Worm (Caenorhabditis elegans) whole organism, L3 larva: ENCODE results near the gene rpl-6.
A peak's percentile ranks its signal among the peaks of the same experiment; 100 is the strongest.

Experiments used
- R02D3.7 ChIP-seq: fragments of 150-350 bp; optimal IDR thresholded peaks from 2 replicates; lab custom pipeline; 2014; ENCODE audit warnings: missing biosample characterization, missing genetic modification characterization
- ZK546.5 ChIP-seq: sonication (generic microtip); optimal IDR thresholded peaks from 2 replicates; lab custom pipeline; 2017; ENCODE audit warnings: missing biosample characterization, missing genetic modification characterization
- aly-2 ChIP-seq: fragments of 150-350 bp; optimal IDR thresholded peaks from 2 replicates; lab custom pipeline; 2014; ENCODE audit warnings: missing biosample characterization, missing genetic modification characterization
- ama-1 ChIP-seq: fragments of 150-350 bp; optimal IDR thresholded peaks from 2 replicates; lab custom pipeline; 2018
- ceh-16 ChIP-seq: sonication (generic microtip); optimal IDR thresholded peaks from 2 replicates; lab custom pipeline; 2017; ENCODE audit warnings: missing biosample characterization, missing genetic modification characterization
- ceh-28 ChIP-seq: fragments of 150-350 bp; optimal IDR thresholded peaks from 2 replicates; lab custom pipeline; 2014; ENCODE audit warnings: missing biosample characterization, missing genetic modification reagents, missing genetic modification characterization
- ceh-82 ChIP-seq: fragments of 150-350 bp; optimal IDR thresholded peaks from 2 replicates; lab custom pipeline; 2014; ENCODE audit warnings: missing biosample characterization, missing genetic modification characterization
- ceh-9 ChIP-seq: sonication (generic microtip); optimal IDR thresholded peaks from 2 replicates; lab custom pipeline; 2018; ENCODE audit warnings: missing biosample characterization, missing genetic modification characterization
- egl-27 ChIP-seq: sonication (generic microtip); optimal IDR thresholded peaks from 4 replicates; lab custom pipeline; 2017; ENCODE audit warnings: missing biosample characterization, missing genetic modification reagents, missing genetic modification characterization
- egl-5 ChIP-seq: fragments of 150-350 bp; optimal IDR thresholded peaks from 2 replicates; lab custom pipeline; 2017; ENCODE audit warnings: missing biosample characterization, missing genetic modification reagents, missing genetic modification characterization, inconsistent platforms
- elt-1 ChIP-seq: fragments of 150-350 bp; optimal IDR thresholded peaks from 2 replicates; lab custom pipeline; 2014; ENCODE audit warnings: missing biosample characterization, missing genetic modification characterization
- elt-2 ChIP-seq: sonication (generic microtip); optimal IDR thresholded peaks from 2 replicates; lab custom pipeline; 2016; ENCODE audit warnings: missing genetic modification reagents, mild to moderate bottlenecking, missing genetic modification characterization, missing compliant biosample characterization
- elt-3 ChIP-seq, 3 experiments: fragments of 150-350 bp in 1 of 3; sonication (generic microtip) in 2 of 3; optimal IDR thresholded peaks; 2 replicates in 2 of 3; 4 replicates in 1 of 3; lab custom pipeline; 2014 to 2017; ENCODE audit warnings: missing biosample characterization in 3 of 3, missing genetic modification characterization in 3 of 3
- eor-1 ChIP-seq, 2 experiments: fragments of 150-350 bp; optimal IDR thresholded peaks; 2 replicates each; lab custom pipeline; 2014 to 2018; ENCODE audit warnings: missing biosample characterization in 2 of 2, missing genetic modification characterization in 2 of 2
- fkh-10 ChIP-seq: sonication (generic microtip); optimal IDR thresholded peaks from 2 replicates; lab custom pipeline; 2017; ENCODE audit warnings: missing biosample characterization, missing genetic modification reagents, missing genetic modification characterization
- fkh-2 ChIP-seq: fragments of 150-350 bp; optimal IDR thresholded peaks from 2 replicates; lab custom pipeline; 2014; ENCODE audit warnings: missing biosample characterization, missing genetic modification reagents, missing genetic modification characterization
- fos-1 ChIP-seq: fragments of 150-350 bp; optimal IDR thresholded peaks from 2 replicates; lab custom pipeline; 2014; ENCODE audit warnings: missing biosample characterization, missing genetic modification characterization
- hmg-11 ChIP-seq: sonication (generic microtip); optimal IDR thresholded peaks from 2 replicates; lab custom pipeline; 2016; ENCODE audit warnings: missing genetic modification characterization, missing compliant biosample characterization
- jun-1 ChIP-seq: fragments of 150-350 bp; optimal IDR thresholded peaks from 2 replicates; lab custom pipeline; 2014; ENCODE audit warnings: missing biosample characterization, missing genetic modification reagents, missing genetic modification characterization
- lin-15B ChIP-seq: fragments of 150-350 bp; optimal IDR thresholded peaks from 2 replicates; lab custom pipeline; 2014; ENCODE audit warnings: missing biosample characterization, missing genetic modification characterization
- lin-39 ChIP-seq: fragments of 150-350 bp; optimal IDR thresholded peaks from 2 replicates; lab custom pipeline; 2018; ENCODE audit warnings: missing biosample characterization, missing genetic modification reagents, missing genetic modification characterization
- lsy-12 ChIP-seq: sonication (generic microtip); optimal IDR thresholded peaks from 2 replicates; lab custom pipeline; 2016; ENCODE audit warnings: mild to moderate bottlenecking, missing genetic modification characterization, missing compliant biosample characterization
- mml-1 ChIP-seq: fragments of 150-350 bp; sonication (generic microtip); optimal IDR thresholded peaks from 3 replicates; lab custom pipeline; 2014; ENCODE audit warnings: missing biosample characterization, missing genetic modification characterization
- nfya-1 ChIP-seq: sonication (generic microtip); optimal IDR thresholded peaks from 2 replicates; lab custom pipeline; 2017; ENCODE audit warnings: missing genetic modification characterization, mild to moderate bottlenecking, missing compliant biosample characterization, antibody characterized with exemption, moderate library complexity; ENCODE audit not compliant: insufficient read depth
- nhr-11 ChIP-seq: fragments of 150-350 bp; optimal IDR thresholded peaks from 2 replicates; lab custom pipeline; 2014; ENCODE audit warnings: missing biosample characterization, missing genetic modification characterization
- nhr-12 ChIP-seq: fragments of 150-350 bp; optimal IDR thresholded peaks from 2 replicates; lab custom pipeline; 2014; ENCODE audit warnings: missing biosample characterization, missing genetic modification characterization
- nhr-23 ChIP-seq: fragments of 150-350 bp; optimal IDR thresholded peaks from 2 replicates; lab custom pipeline; 2014; ENCODE audit warnings: missing biosample characterization, missing genetic modification reagents, missing genetic modification characterization
- nhr-237 ChIP-seq: fragments of 150-350 bp; optimal IDR thresholded peaks from 2 replicates; lab custom pipeline; 2014; ENCODE audit warnings: missing biosample characterization, missing genetic modification characterization
- nhr-25 ChIP-seq: sonication (generic microtip); optimal IDR thresholded peaks from 2 replicates; lab custom pipeline; 2017; ENCODE audit warnings: missing biosample characterization, missing genetic modification characterization
- nhr-67 ChIP-seq: fragments of 150-350 bp; optimal IDR thresholded peaks from 2 replicates; lab custom pipeline; 2014; ENCODE audit warnings: missing biosample characterization, missing genetic modification characterization
- nhr-76 ChIP-seq: fragments of 150-350 bp; sonication (generic microtip); optimal IDR thresholded peaks from 5 replicates; lab custom pipeline; 2014; ENCODE audit warnings: missing biosample characterization, missing genetic modification characterization
- nhr-77 ChIP-seq: fragments of 150-350 bp; optimal IDR thresholded peaks from 2 replicates; lab custom pipeline; 2014; ENCODE audit warnings: missing biosample characterization, missing genetic modification characterization
- pha-4 ChIP-seq: fragments of 150-350 bp; optimal IDR thresholded peaks from 2 replicates; lab custom pipeline; 2014; ENCODE audit warnings: missing biosample characterization, missing genetic modification reagents, missing genetic modification characterization
- pqm-1 ChIP-seq: fragments of 150-350 bp; optimal IDR thresholded peaks from 2 replicates; lab custom pipeline; 2017; ENCODE audit warnings: missing biosample characterization, missing genetic modification characterization, inconsistent platforms
- skn-1 ChIP-seq: fragments of 150-350 bp; optimal IDR thresholded peaks from 2 replicates; lab custom pipeline; 2014; ENCODE audit warnings: missing biosample characterization, missing genetic modification characterization
- snpc-4 ChIP-seq: fragments of 150-350 bp; optimal IDR thresholded peaks from 2 replicates; lab custom pipeline; 2014; ENCODE audit warnings: missing biosample characterization, missing genetic modification characterization
- tbx-2 ChIP-seq: sonication (generic microtip); optimal IDR thresholded peaks from 2 replicates; lab custom pipeline; 2016; ENCODE audit warnings: mild to moderate bottlenecking, missing genetic modification characterization, missing compliant biosample characterization
- unc-39 ChIP-seq: sonication (generic microtip); optimal IDR thresholded peaks from 4 replicates; lab custom pipeline; 2017; ENCODE audit warnings: missing biosample characterization, missing genetic modification characterization
- unc-62 ChIP-seq: fragments of 150-350 bp; sonication (generic microtip); optimal IDR thresholded peaks from 4 replicates; lab custom pipeline; 2014; ENCODE audit warnings: missing biosample characterization, missing genetic modification reagents, missing genetic modification characterization
- ztf-4 ChIP-seq: fragments of 150-350 bp; optimal IDR thresholded peaks from 2 replicates; lab custom pipeline; 2014; ENCODE audit warnings: missing biosample characterization, missing genetic modification characterization

rpl-6 gene

ce11 chrIII:7179538-7180301, 28.5 kb upstream of the rpl-6 start, which contains the start of the genes rps-14 and rpl-36 (continued):
- TF ChIP-seq egl-5 (tag; lab: Kevin White, UChicago), result peak; percentile 78
- peak; percentile 40 for TF ChIP-seq ceh-28 (tag; lab: Kevin White, UChicago)
- no peak for TF ChIP-seq fos-1 (tag; lab: Kevin White, UChicago)
- TF ChIP-seq R02D3.7 (tag; lab: Kevin White, UChicago), result peak; percentile 84
- TF ChIP-seq mml-1 (tag; lab: Kevin White, UChicago), result no peak
- TF ChIP-seq ceh-9 (tag; lab: Kevin White, UChicago), result no peak
- TF ChIP-seq pha-4 (tag; lab: Kevin White, UChicago), result peak; percentile 96
- TF ChIP-seq lin-15B (tag; lab: Kevin White, UChicago), result peak; percentile 96
- TF ChIP-seq aly-2 (tag; lab: Kevin White, UChicago), result no peak
- TF ChIP-seq ama-1 (lab: Kevin White, UChicago), result peak; percentile 85
- no peak for TF ChIP-seq fkh-2 (tag; lab: Kevin White, UChicago)
- no peak for TF ChIP-seq nhr-67 (tag; lab: Kevin White, UChicago)
- TF ChIP-seq jun-1, result peak; percentile 72
- TF ChIP-seq elt-3 (tag; optimal IDR thresholded peaks at IDR 0.05; lab: Kevin White, UChicago), result no peak
- TF ChIP-seq nhr-237, result no peak
- no peak for TF ChIP-seq unc-62
- peak; percentile 91 for TF ChIP-seq lsy-12 (tag; lab: Kevin White, UChicago)
- peak; percentile 90 for TF ChIP-seq skn-1 (tag; lab: Kevin White, UChicago)
- peak; percentile 61 for TF ChIP-seq fkh-10 (GFP tag; lab: Kevin White, UChicago)
- TF ChIP-seq elt-1 (tag; lab: Kevin White, UChicago), result peak; percentile 33
- TF ChIP-seq eor-1 (tag; optimal IDR thresholded peaks at IDR 0.05; lab: Kevin White, UChicago), result no peak
- peak; percentile 8 for TF ChIP-seq nhr-76 (tag; lab: Kevin White, UChicago)
- peak; percentile 74 for TF ChIP-seq ZK546.5 (tag; lab: Kevin White, UChicago)
- peak; percentile 96 for TF ChIP-seq nfya-1 (tag; lab: Kevin White, UChicago)
- TF ChIP-seq, all 47 proteins: peak for 26

ce11 chrIII:7180613-7181012, 27.6 kb upstream of the rpl-6 start, which contains the start of gene ndab-2:
Gene ndab-2 (plus strand): TSS chrIII:7180752.
- no peak for TF ChIP-seq nhr-12 (tag; lab: Kevin White, UChicago)
- peak; percentile 66 for TF ChIP-seq ama-1 (lab: Kevin White, UChicago)

ce11 chrIII:7181822-7182221, 26.4 kb upstream of the rpl-6 start, which contains the start of gene epg-4:
Gene epg-4 (plus strand): TSS chrIII:7182167.
- peak; percentile 7 for TF ChIP-seq elt-2 (tag; lab: Kevin White, UChicago)
- no peak for TF ChIP-seq unc-62
- TF ChIP-seq egl-27 (tag; lab: Kevin White, UChicago), result no peak
- peak; percentile 66 for TF ChIP-seq lin-15B (tag; lab: Kevin White, UChicago)
- TF ChIP-seq hmg-11 (tag; lab: Kevin White, UChicago), result peak; percentile 63
- TF ChIP-seq mml-1 (tag; lab: Kevin White, UChicago), result no peak
- TF ChIP-seq pha-4 (tag; lab: Kevin White, UChicago), result peak; percentile 60
- TF ChIP-seq nfya-1 (tag; lab: Kevin White, UChicago), result peak; percentile 48
- TF ChIP-seq eor-1 (tag; optimal IDR thresholded peaks at IDR 0.05; lab: Kevin White, UChicago), result no peak
- peak; percentile 32 for TF ChIP-seq pqm-1 (tag; lab: Kevin White, UChicago)
- TF ChIP-seq lin-39 (tag; lab: Kevin White, UChicago), result peak; percentile 53
- TF ChIP-seq snpc-4 (tag; lab: Kevin White, UChicago), result peak; percentile 42
- TF ChIP-seq, all 47 proteins: peak for 8

ce11 chrIII:7184022-7184421, 24.2 kb upstream of the rpl-6 start, which contains the start of gene yju-2:
Gene yju-2 (plus strand): TSS chrIII:7184336.
- no peak for TF ChIP-seq nhr-77 (tag; lab: Kevin White, UChicago)
- TF ChIP-seq nhr-67 (tag; lab: Kevin White, UChicago), result no peak
- no peak for TF ChIP-seq tbx-2 (tag; lab: Kevin White, UChicago)
- TF ChIP-seq ama-1 (lab: Kevin White, UChicago), result no peak
- no peak for TF ChIP-seq fkh-10 (GFP tag; lab: Kevin White, UChicago)
- TF ChIP-seq nhr-12 (tag; lab: Kevin White, UChicago), result no peak
- TF ChIP-seq unc-62, result no peak
- TF ChIP-seq eor-1 (tag; optimal IDR thresholded peaks at IDR 0.05; lab: Kevin White, UChicago), result no peak
- no peak for TF ChIP-seq mml-1 (tag; lab: Kevin White, UChicago)
- peak; percentile 39 for TF ChIP-seq snpc-4 (tag; lab: Kevin White, UChicago)
- no peak for TF ChIP-seq jun-1
- no peak for TF ChIP-seq unc-39 (tag; lab: Kevin White, UChicago)
- peak; percentile 69 for TF ChIP-seq nfya-1 (tag; lab: Kevin White, UChicago)
- peak; percentile 70 for TF ChIP-seq nhr-23 (tag; lab: Kevin White, UChicago)
- TF ChIP-seq pha-4 (tag; lab: Kevin White, UChicago), result peak; percentile 95
- no peak for TF ChIP-seq ceh-16 (tag; lab: Kevin White, UChicago)
- peak; percentile 24 for TF ChIP-seq elt-2 (tag; lab: Kevin White, UChicago)
- peak; percentile 63 for TF ChIP-seq nhr-25
- TF ChIP-seq ceh-82, result no peak
- TF ChIP-seq nhr-11 (tag; lab: Kevin White, UChicago), result peak; percentile 29
- peak; percentile 16 for TF ChIP-seq pqm-1 (tag; lab: Kevin White, UChicago)
- TF ChIP-seq aly-2 (tag; lab: Kevin White, UChicago), result no peak
- TF ChIP-seq ceh-9 (tag; lab: Kevin White, UChicago), result no peak
- TF ChIP-seq lin-15B (tag; lab: Kevin White, UChicago), result peak; percentile 84
- TF ChIP-seq R02D3.7 (tag; lab: Kevin White, UChicago), result no peak
- TF ChIP-seq ceh-28 (tag; lab: Kevin White, UChicago), result peak; percentile 18
- peak; percentile 1 for TF ChIP-seq egl-27 (tag; lab: Kevin White, UChicago)
- TF ChIP-seq lin-39 (tag; lab: Kevin White, UChicago), result no peak
- TF ChIP-seq elt-1 (tag; lab: Kevin White, UChicago), result no peak
- TF ChIP-seq ztf-4 (tag; lab: Kevin White, UChicago), result no peak
- peak; percentile 37 for TF ChIP-seq hmg-11 (tag; lab: Kevin White, UChicago)
